Fruit fly (Drosophila melanogaster) whole organism, pupa: ENCODE measurements around the gene CG33647.

Experiments
- CG10348 ChIP-seq: fragments of 200-800 bp; sonication (Bioruptor generic); IDR thresholded peaks from 2 replicates; pipeline ENCODE4 v1.3.6; 2022; ENCODE audit warnings: missing biosample characterization, missing genetic modification characterization
- CG12605 ChIP-seq: fragments of 200-800 bp; sonication (Bioruptor generic); IDR thresholded peaks from 2 replicates; pipeline ENCODE4 v1.3.6; 2022; ENCODE audit warnings: missing biosample characterization, missing genetic modification characterization
- CG13204 ChIP-seq: fragments of 200-800 bp; sonication (Bioruptor generic); optimal IDR thresholded peaks from 2 replicates; lab custom pipeline; 2018; ENCODE audit warnings: missing biosample characterization, mild to moderate bottlenecking, missing genetic modification characterization, moderate library complexity
- CG14655 ChIP-seq: fragments of 200-800 bp; sonication (Bioruptor generic); optimal IDR thresholded peaks from 3 replicates; lab custom pipeline; 2017; ENCODE audit warnings: mild to moderate bottlenecking, missing biosample characterization, missing genetic modification reagents, missing genetic modification characterization
- CG15710 ChIP-seq: fragments of 200-800 bp; sonication (Bioruptor generic); optimal IDR thresholded peaks from 2 replicates; lab custom pipeline; 2018; ENCODE audit warnings: missing biosample characterization, mild to moderate bottlenecking, missing genetic modification characterization, moderate library complexity
- CG17806 ChIP-seq: fragments of 200-800 bp; sonication (Bioruptor generic); optimal IDR thresholded peaks from 2 replicates; lab custom pipeline; 2018; ENCODE audit warnings: missing biosample characterization, mild to moderate bottlenecking, missing genetic modification characterization, moderate library complexity
- CG32121 ChIP-seq: fragments of 200-800 bp; sonication (Bioruptor generic); IDR thresholded peaks from 2 replicates; pipeline ENCODE4 v1.3.6; 2022; ENCODE audit warnings: missing biosample characterization, missing genetic modification characterization
- CG34367 ChIP-seq: fragments of 200-800 bp; sonication (Bioruptor generic); optimal IDR thresholded peaks from 2 replicates; lab custom pipeline; 2018; ENCODE audit warnings: missing biosample characterization, mild to moderate bottlenecking, missing genetic modification characterization
- CG4496 ChIP-seq: fragments of 200-800 bp; sonication (Bioruptor generic); IDR thresholded peaks from 3 replicates; pipeline ENCODE4 v1.3.6; 2022; ENCODE audit warnings: missing biosample characterization, missing genetic modification characterization
- CG8159 ChIP-seq: fragments of 200-800 bp; sonication (Bioruptor generic); optimal IDR thresholded peaks from 3 replicates; lab custom pipeline; 2018; ENCODE audit warnings: missing biosample characterization, mild to moderate bottlenecking, missing genetic modification characterization, moderate library complexity
- CG8301 ChIP-seq: fragments of 200-800 bp; sonication (Bioruptor generic); optimal IDR thresholded peaks from 2 replicates; lab custom pipeline; 2018; ENCODE audit warnings: missing biosample characterization, mild to moderate bottlenecking, missing genetic modification characterization
- CG9948 ChIP-seq: fragments of 200-800 bp; sonication (Bioruptor generic); optimal IDR thresholded peaks from 2 replicates; lab custom pipeline; 2018; ENCODE audit warnings: missing biosample characterization, mild to moderate bottlenecking, missing genetic modification characterization, moderate library complexity
- D1 ChIP-seq: fragments of 200-800 bp; sonication (Bioruptor generic); optimal IDR thresholded peaks from 2 replicates; lab custom pipeline; 2018; ENCODE audit warnings: missing biosample characterization, mild to moderate bottlenecking, missing genetic modification characterization, moderate library complexity
- EcR ChIP-seq: fragments of 200-800 bp; sonication (Bioruptor generic); optimal IDR thresholded peaks from 3 replicates; lab custom pipeline; 2019; ENCODE audit warnings: missing biosample characterization, missing genetic modification characterization, mild to moderate bottlenecking, moderate library complexity, missing genetic modification reagents
- Ets98B ChIP-seq: fragments of 200-800 bp; sonication (Bioruptor generic); IDR thresholded peaks from 2 replicates; pipeline ENCODE4 v1.3.6; 2022; ENCODE audit warnings: missing biosample characterization, missing genetic modification characterization
- Pif1A ChIP-seq: fragments of 200-800 bp; sonication (Bioruptor generic); optimal IDR thresholded peaks from 3 replicates; lab custom pipeline; 2016; ENCODE audit warnings: missing biosample characterization, missing genetic modification characterization
- Pif1B ChIP-seq: fragments of 200-800 bp; sonication (Bioruptor generic); optimal IDR thresholded peaks from 3 replicates; lab custom pipeline; 2016; ENCODE audit warnings: missing biosample characterization, missing genetic modification characterization
- Snoo ChIP-seq: fragments of 200-800 bp; sonication (Bioruptor generic); optimal IDR thresholded peaks from 3 replicates; lab custom pipeline; 2017; ENCODE audit warnings: missing biosample characterization, mild to moderate bottlenecking, missing genetic modification characterization, inconsistent platforms
- fd96Ca ChIP-seq: fragments of 200-800 bp; sonication (Bioruptor generic); IDR thresholded peaks from 3 replicates; pipeline ENCODE4 v1.3.6; 2022; ENCODE audit warnings: missing biosample characterization, missing genetic modification characterization
- gl ChIP-seq: fragments of 200-800 bp; sonication (Bioruptor generic); optimal IDR thresholded peaks from 2 replicates; lab custom pipeline; 2018; ENCODE audit warnings: missing biosample characterization, mild to moderate bottlenecking, missing genetic modification characterization
- rn ChIP-seq: fragments of 200-800 bp; sonication (Bioruptor generic); IDR thresholded peaks from 2 replicates; pipeline ENCODE4 v1.3.6; 2022; ENCODE audit warnings: missing biosample characterization, missing genetic modification characterization

CG33647 gene

DNA sequence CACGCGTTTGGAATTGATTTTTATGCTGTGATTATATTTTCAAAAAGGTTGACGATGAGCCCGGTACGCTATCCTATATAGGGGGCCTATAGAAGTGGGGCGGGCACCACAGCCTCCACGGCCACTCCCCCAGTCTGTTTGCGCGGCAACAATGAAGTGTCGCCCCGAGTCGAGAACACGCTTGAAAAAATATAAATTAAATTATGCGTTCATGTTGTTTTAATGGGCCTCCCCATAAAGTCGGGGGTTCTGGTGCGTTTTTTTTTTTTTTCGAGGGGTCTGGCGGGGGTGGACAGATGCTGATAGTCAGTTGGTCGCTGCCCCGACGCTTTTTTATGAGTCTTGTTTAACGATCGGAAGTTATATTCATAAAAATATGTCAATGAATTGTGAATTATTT, 38.8 kb upstream of the CG33647 start:
- TF ChIP-seq CG8301 (no peak), EcR (no peak), CG10348 (no peak), CG34367 (tag; lab: Kevin White, UChicago) (no peak), D1 (tag; lab: Kevin White, UChicago) (no peak), CG12605 (GFP tag; lab: Robert Waterston, UW) (no peak), Pif1A (GFP tag; lab: Kevin White, UChicago) (no peak), CG9948 (no peak), CG13204 (GFP tag; lab: Kevin White, UChicago) (no peak)

DNA sequence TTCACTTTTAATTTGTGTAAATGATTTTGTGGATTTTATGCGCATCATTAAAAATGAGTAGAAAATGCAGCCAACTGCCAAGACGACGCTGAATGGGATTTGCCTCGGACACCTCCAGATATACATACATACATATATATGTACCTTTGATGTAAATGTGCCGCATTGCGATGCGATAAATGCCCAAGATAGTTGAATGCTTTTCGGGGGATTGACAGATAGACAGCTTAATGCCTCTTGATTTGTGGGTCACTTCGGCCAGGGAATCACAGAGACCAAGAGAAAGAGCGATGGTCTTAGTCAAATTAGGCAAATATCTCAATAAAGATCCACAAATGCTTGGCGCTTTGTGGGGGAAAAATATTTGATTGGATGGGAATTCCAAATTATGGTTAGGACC, 37.4 kb upstream of the CG33647 start:
- no peak for TF ChIP-seq CG4496 (GFP tag; lab: Robert Waterston, UW)
- no peak for TF ChIP-seq rn (GFP tag; lab: Robert Waterston, UW)
- no peak for TF ChIP-seq CG10348
- TF ChIP-seq D1 (tag; lab: Kevin White, UChicago) = no peak
- no peak for TF ChIP-seq fd96Ca
- TF ChIP-seq CG9948 = no peak
- TF ChIP-seq CG15710 = no peak
- no peak for TF ChIP-seq EcR
- no peak for TF ChIP-seq Pif1B (GFP tag; lab: Kevin White, UChicago)
- no peak for TF ChIP-seq Snoo (tag; lab: Kevin White, UChicago)
- TF ChIP-seq CG34367 (tag; lab: Kevin White, UChicago) = no peak
- TF ChIP-seq, all 21 proteins: peak for 0

DNA sequence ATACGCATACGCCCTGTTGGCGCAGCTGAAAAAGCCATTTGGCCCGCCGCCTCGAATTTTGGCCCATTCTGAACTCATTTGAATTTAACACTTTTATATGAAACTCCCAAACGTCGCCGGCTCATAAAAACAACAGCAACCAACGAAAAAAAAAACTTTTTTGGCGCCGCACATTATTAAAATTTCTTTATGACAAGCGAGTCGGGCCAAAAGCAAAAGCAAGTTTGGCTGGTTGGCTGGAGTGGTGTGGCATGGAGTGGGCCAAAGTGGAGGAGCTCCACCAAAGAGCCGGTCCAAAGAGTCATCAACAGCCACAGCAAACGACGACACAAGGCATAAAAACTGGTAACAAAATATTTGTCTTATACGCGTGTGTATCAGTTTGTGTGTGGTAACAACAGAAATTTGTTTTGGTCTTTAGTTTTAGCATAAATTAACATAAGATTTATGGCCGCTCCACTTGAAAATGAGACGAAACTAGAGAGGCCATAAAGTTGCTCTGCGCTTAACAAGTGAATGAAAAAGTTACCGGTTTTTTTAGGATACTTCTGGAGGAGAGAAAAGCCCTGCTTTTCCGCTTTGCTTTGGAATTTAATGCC, 36.4 kb upstream of the CG33647 start:
- TF ChIP-seq CG9948 = no peak
- no peak for TF ChIP-seq rn (GFP tag; lab: Robert Waterston, UW)
- no peak for TF ChIP-seq CG15710
- TF ChIP-seq Pif1A (GFP tag; lab: Kevin White, UChicago) = no peak
- no peak for TF ChIP-seq CG34367 (tag; lab: Kevin White, UChicago)
- no peak for TF ChIP-seq CG4496 (GFP tag; lab: Robert Waterston, UW)
- TF ChIP-seq EcR = no peak
- no peak for TF ChIP-seq CG32121 (GFP tag; lab: Robert Waterston, UW)

- no peak for TF ChIP-seq Pif1A (GFP tag; lab: Kevin White, UChicago)
- no peak for TF ChIP-seq EcR
- no peak for TF ChIP-seq CG15710
- TF ChIP-seq CG10348 = no peak
- TF ChIP-seq gl (tag; lab: Kevin White, UChicago) = no peak
- TF ChIP-seq D1 (tag; lab: Kevin White, UChicago) = no peak
- no peak for TF ChIP-seq CG32121 (GFP tag; lab: Robert Waterston, UW)
- TF ChIP-seq CG12605 (GFP tag; lab: Robert Waterston, UW) = no peak
- TF ChIP-seq fd96Ca = no peak
- TF ChIP-seq CG17806 (tag; lab: Kevin White, UChicago) = no peak
- no peak for TF ChIP-seq CG13204 (GFP tag; lab: Kevin White, UChicago)
- no peak for TF ChIP-seq Snoo (tag; lab: Kevin White, UChicago)
- TF ChIP-seq CG8159 (tag; lab: Kevin White, UChicago) = no peak
- TF ChIP-seq CG8301 = no peak
- TF ChIP-seq CG4496 (GFP tag; lab: Robert Waterston, UW) = no peak
- TF ChIP-seq CG34367 (tag; lab: Kevin White, UChicago) = no peak
- no peak for TF ChIP-seq CG9948
- TF ChIP-seq rn (GFP tag; lab: Robert Waterston, UW) = no peak
- no peak for TF ChIP-seq CG14655 (GFP tag; lab: Kevin White, UChicago)
- TF ChIP-seq Pif1B (GFP tag; lab: Kevin White, UChicago) = no peak
Measured at dm6 chr3L:19200393-19200792, 35.8 kb upstream of the CG33647 start.

DNA sequence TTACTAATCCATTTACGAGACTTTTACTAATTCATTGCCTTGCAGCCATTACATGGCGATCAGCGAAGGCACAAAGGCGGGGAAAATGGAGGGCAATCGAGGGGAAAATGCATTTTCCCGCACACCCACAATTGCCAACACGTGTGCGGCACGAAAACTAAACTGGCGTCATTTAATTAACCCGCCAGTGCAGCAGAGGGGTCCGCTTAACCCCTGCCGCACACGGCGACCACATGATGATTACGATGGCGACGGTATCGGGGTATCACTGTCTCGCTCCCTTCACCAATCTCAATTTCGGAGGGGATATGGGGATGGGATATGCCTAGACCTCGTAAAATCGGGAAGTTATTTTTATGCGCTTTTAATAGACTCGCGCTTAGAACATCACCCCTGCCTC, 34.0 kb upstream of the CG33647 start:
- no peak for TF ChIP-seq CG8159 (tag; lab: Kevin White, UChicago)
- TF ChIP-seq CG13204 (GFP tag; lab: Kevin White, UChicago) = no peak
- TF ChIP-seq Snoo (tag; lab: Kevin White, UChicago) = no peak
- TF ChIP-seq CG9948 = no peak
- TF ChIP-seq fd96Ca = no peak
- TF ChIP-seq CG32121 (GFP tag; lab: Robert Waterston, UW) = no peak
- no peak for TF ChIP-seq CG14655 (GFP tag; lab: Kevin White, UChicago)
- TF ChIP-seq CG34367 (tag; lab: Kevin White, UChicago) = no peak
- TF ChIP-seq CG4496 (GFP tag; lab: Robert Waterston, UW) = no peak
- no peak for TF ChIP-seq gl (tag; lab: Kevin White, UChicago)
- TF ChIP-seq rn (GFP tag; lab: Robert Waterston, UW) = no peak
- TF ChIP-seq CG15710 = no peak
- TF ChIP-seq CG17806 (tag; lab: Kevin White, UChicago) = no peak
- no peak for TF ChIP-seq Ets98B (GFP tag; lab: Robert Waterston, UW)
- TF ChIP-seq CG12605 (GFP tag; lab: Robert Waterston, UW) = no peak
- TF ChIP-seq EcR = no peak
- no peak for TF ChIP-seq Pif1A (GFP tag; lab: Kevin White, UChicago)
- TF ChIP-seq Pif1B (GFP tag; lab: Kevin White, UChicago) = no peak
- no peak for TF ChIP-seq CG8301

DNA sequence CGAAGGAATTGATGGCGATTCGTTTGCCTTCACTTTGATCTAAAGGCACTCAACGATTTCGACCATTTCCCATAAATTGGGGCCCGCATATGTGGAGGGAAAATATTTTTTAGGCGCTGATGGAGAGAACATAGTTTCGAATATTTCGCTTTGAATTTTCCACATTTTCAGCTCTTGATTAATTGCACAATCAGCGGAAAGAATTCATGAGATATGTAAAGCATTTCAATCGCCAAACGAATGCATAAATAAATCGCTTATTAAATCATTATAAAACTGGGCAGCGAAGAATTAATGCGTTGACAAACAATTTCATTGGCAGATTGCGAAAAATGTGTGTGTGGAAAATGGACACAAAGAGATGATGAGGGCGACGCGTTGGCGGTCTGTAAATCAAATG, 31.8 kb upstream of the CG33647 start:
- TF ChIP-seq D1 (tag; lab: Kevin White, UChicago) (no peak), CG8159 (tag; lab: Kevin White, UChicago) (no peak), EcR (no peak), CG9948 (no peak), Pif1B (GFP tag; lab: Kevin White, UChicago) (no peak), CG13204 (GFP tag; lab: Kevin White, UChicago) (no peak), CG14655 (GFP tag; lab: Kevin White, UChicago) (no peak), CG10348 (no peak), CG34367 (tag; lab: Kevin White, UChicago) (no peak), gl (tag; lab: Kevin White, UChicago) (no peak), CG17806 (tag; lab: Kevin White, UChicago) (no peak), rn (GFP tag; lab: Robert Waterston, UW) (no peak), CG15710 (no peak), CG4496 (GFP tag; lab: Robert Waterston, UW) (no peak), Snoo (tag; lab: Kevin White, UChicago) (no peak), Ets98B (GFP tag; lab: Robert Waterston, UW) (no peak), CG8301 (no peak)
- TF ChIP-seq, all 21 proteins: peak for 0
